Fruit fly (Drosophila melanogaster): Measurements from ENCODE around the gene CG3618.

CG3618 gene

DNA sequence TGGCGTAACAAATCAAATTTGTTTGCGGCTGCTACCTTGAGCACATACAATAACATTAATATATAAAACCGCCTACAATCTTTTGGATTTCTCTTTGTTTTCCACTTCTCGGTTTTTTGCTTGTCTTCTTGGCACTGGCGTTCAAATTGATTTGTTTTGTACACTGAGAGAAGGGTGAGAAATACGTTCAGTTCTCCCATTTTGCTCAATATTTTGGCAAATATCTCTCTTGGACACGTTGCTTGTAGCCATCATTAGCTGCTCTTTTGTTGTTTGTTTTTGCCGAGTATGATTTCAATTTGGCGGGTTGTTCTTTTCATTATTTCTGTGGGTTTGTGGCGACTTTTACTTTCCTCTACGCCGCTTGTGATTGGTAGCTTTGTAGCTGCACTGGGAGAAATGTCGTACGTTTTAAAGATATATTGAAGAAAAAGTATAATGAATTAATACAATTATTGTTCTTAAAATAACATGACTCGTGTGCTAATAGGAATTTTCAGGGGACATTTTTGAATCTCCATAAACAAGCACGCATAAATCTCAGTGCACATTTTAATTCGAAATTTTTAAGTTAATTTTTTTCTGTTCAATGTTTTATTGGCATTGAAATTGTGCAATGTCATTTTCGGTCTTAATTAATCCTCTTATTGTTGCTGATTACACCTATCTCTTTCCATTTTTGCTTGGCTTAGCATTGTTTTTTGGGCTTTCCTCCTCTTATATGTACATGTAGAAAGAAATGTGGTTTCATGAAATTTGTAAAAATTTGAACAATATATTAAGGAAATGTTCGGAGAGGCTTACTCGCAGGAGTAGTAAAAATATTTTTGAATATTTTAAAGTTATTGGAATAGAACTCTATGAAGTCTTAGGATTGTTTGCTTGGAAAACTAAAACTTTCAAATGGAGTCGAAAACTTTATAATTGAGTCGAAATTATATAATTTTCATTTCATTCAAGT, 11.4 kb upstream of the CG3618 start (continued):
- peak; percentile 19 for TF ChIP-seq cwo (GFP tag; optimal IDR thresholded peaks at IDR 0.05)
- no peak for TF ChIP-seq HLH54F (GFP tag; optimal IDR thresholded peaks at IDR 0.05)
- TF ChIP-seq az2 (GFP tag; optimal IDR thresholded peaks at IDR 0.05): no peak
- peak; percentile 26; the same call in 1 of the 2 replicates for TF ChIP-seq seq (GFP tag; IDR thresholded peaks at IDR 0.05)
- TF ChIP-seq lbe (GFP tag; optimal IDR thresholded peaks at IDR 0.05): no peak
- no peak for TF ChIP-seq CG12391 (tag; optimal IDR thresholded peaks at IDR 0.05)
- peak; percentile 13 for TF ChIP-seq Asciz (GFP tag; optimal IDR thresholded peaks at IDR 0.05)
- TF ChIP-seq Dp (GFP tag; optimal IDR thresholded peaks at IDR 0.05): no peak
- TF ChIP-seq Blimp-1 (GFP tag; optimal IDR thresholded peaks at IDR 0.05): peak; percentile 10
- TF ChIP-seq CG6765 (GFP tag; optimal IDR thresholded peaks at IDR 0.05): no peak
- TF ChIP-seq CG14050 (GFP tag; IDR thresholded peaks at IDR 0.05): no peak
- TF ChIP-seq CG13296 (GFP tag; optimal IDR thresholded peaks at IDR 0.05): no peak
- no peak for TF ChIP-seq Fer2 (tag; optimal IDR thresholded peaks at IDR 0.05)
- peak; percentile 40 for TF ChIP-seq Meics (GFP tag; optimal IDR thresholded peaks at IDR 0.05)
- TF ChIP-seq Pdp1 (GFP tag; optimal IDR thresholded peaks at IDR 0.05): peak in 1 of 2 experiments; percentile 10
- TF ChIP-seq Six4 (GFP tag; optimal IDR thresholded peaks at IDR 0.05): no peak
- peak; percentile 43; the same call in 1 of the 3 replicates for TF ChIP-seq tgo (GFP tag; IDR thresholded peaks at IDR 0.05)
- no peak for TF ChIP-seq so (GFP tag; IDR thresholded peaks at IDR 0.05)
- peak; percentile 53 for TF ChIP-seq CG3281 (GFP tag; optimal IDR thresholded peaks at IDR 0.05)
- TF ChIP-seq oc (tag; optimal IDR thresholded peaks at IDR 0.05): no peak
- TF ChIP-seq bbx (GFP tag; IDR thresholded peaks at IDR 0.05; ENCODE audit: partially characterized antibody): no peak
- peak in 1 of 2 experiments; percentile 52 for TF ChIP-seq Trl (optimal IDR thresholded peaks at IDR 0.05)
- TF ChIP-seq Trl (GFP tag; optimal IDR thresholded peaks at IDR 0.05): no peak
- TF ChIP-seq NFAT (GFP tag; IDR thresholded peaks at IDR 0.05): no peak; the same call in 1 of the 2 replicates
- no peak for TF ChIP-seq CG17359 (tag; optimal IDR thresholded peaks at IDR 0.05)
- TF ChIP-seq bowl (GFP tag; IDR thresholded peaks at IDR 0.05): no peak
- no peak for TF ChIP-seq ap (GFP tag; IDR thresholded peaks at IDR 0.05)
- TF ChIP-seq CG10979 (tag; optimal IDR thresholded peaks at IDR 0.05): no peak
- TF ChIP-seq mld (GFP tag; IDR thresholded peaks at IDR 0.05; ENCODE audit: partially characterized antibody): no peak
- no peak for TF ChIP-seq CG1529 (GFP tag; optimal IDR thresholded peaks at IDR 0.05)
- TF ChIP-seq Ada2b (GFP tag; IDR thresholded peaks at IDR 0.05): peak; percentile 49; the same call in 1 of the 2 replicates
- no peak for TF ChIP-seq CG7357 (GFP tag; IDR thresholded peaks at IDR 0.05)
- no peak for TF ChIP-seq Dad (GFP tag; optimal IDR thresholded peaks at IDR 0.05)
- TF ChIP-seq CG17385 (GFP tag; optimal IDR thresholded peaks at IDR 0.05): no peak
- TF ChIP-seq CG7963 (GFP tag; IDR thresholded peaks at IDR 0.05; ENCODE audit: partially characterized antibody): no peak
- peak; percentile 34 for TF ChIP-seq Hmr (GFP tag; optimal IDR thresholded peaks at IDR 0.05)
- no peak for TF ChIP-seq Side (GFP tag; optimal IDR thresholded peaks at IDR 0.05)
- TF ChIP-seq CG10654 (GFP tag; optimal IDR thresholded peaks at IDR 0.05): no peak
- no peak for TF ChIP-seq zen (tag; optimal IDR thresholded peaks at IDR 0.05)
- no peak for TF ChIP-seq org-1 (GFP tag; optimal IDR thresholded peaks at IDR 0.05)
- peak; percentile 29 for TF ChIP-seq mam (GFP tag; optimal IDR thresholded peaks at IDR 0.05)
- no peak for TF ChIP-seq sisA (GFP tag; IDR thresholded peaks at IDR 0.05)
- TF ChIP-seq CG9215 (GFP tag; IDR thresholded peaks at IDR 0.05): no peak
- no peak for TF ChIP-seq aop (GFP tag; IDR thresholded peaks at IDR 0.05)
- no peak for TF ChIP-seq CG1233 (GFP tag; optimal IDR thresholded peaks at IDR 0.05)
- TF ChIP-seq CG13287 (GFP tag; IDR thresholded peaks at IDR 0.05; ENCODE audit: partially characterized antibody): no peak
- TF ChIP-seq CG6689 (GFP tag; IDR thresholded peaks at IDR 0.05): 0 out of 2 replicates have a peak, but pooled peaks have one; percentile 15
- no peak for TF ChIP-seq CG10274 (GFP tag; optimal IDR thresholded peaks at IDR 0.05)
- TF ChIP-seq CG9727 (GFP tag; optimal IDR thresholded peaks at IDR 0.05): peak; percentile 46

Measured in whole organism, embryonic.